Fruit fly (Drosophila melanogaster): Measurements from ENCODE around the gene CG9706.

CG9706 gene

dm6 chr3L:16804627-16805026 lies 21.8 kb downstream of the CG9706 start, which contains the start of gene nudC:
Gene nudC, plus strand, starts transcription at chr3L:16804994.
- peak; percentile 60 for TF ChIP-seq noc (tag; optimal IDR thresholded peaks at IDR 0.05)

dm6 chr3L:16805806-16806719 lies 23.3 kb downstream of the CG9706 start:
- peak; percentile 13 for TF ChIP-seq noc (tag; optimal IDR thresholded peaks at IDR 0.05)

DNA sequence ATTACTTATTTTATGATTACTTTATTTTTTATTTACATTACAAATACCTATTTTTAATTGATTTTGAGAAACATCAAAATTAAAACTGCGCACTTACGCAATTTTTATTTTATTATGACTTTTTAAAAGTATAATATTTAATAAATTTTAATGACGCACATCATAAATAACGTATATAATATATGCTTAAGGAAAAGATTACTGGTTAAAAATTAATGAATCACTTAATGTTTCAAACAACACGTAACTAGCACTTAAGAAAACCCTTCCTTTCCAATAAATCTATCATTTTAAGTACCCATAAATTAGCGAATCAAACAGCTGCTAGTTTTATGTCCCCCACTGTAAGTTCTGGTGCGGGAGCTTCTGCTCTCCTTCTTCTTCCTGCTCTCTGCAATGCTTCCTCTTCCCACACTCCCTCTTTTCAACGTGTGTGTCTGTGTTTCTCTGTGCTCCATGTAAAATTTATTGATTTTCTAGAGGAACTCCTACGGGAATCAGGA lies 24.1 kb downstream of the CG9706 start:
- peak; percentile 68 for TF ChIP-seq noc (tag; optimal IDR thresholded peaks at IDR 0.05)

- TF ChIP-seq noc (tag; optimal IDR thresholded peaks at IDR 0.05): no peak
Measured at dm6 chr3L:16807558-16807957, 24.7 kb downstream of the CG9706 start, which contains the start of gene CG9674. Gene CG9674, minus strand, starts transcription at chr3L:16807731.

dm6 chr3L:16808139-16808538 lies 25.3 kb downstream of the CG9706 start:
- TF ChIP-seq noc (tag; optimal IDR thresholded peaks at IDR 0.05): no peak

dm6 chr3L:16810512-16810911 lies 27.7 kb downstream of the CG9706 start:
- TF ChIP-seq noc (tag; optimal IDR thresholded peaks at IDR 0.05): no peak

DNA sequence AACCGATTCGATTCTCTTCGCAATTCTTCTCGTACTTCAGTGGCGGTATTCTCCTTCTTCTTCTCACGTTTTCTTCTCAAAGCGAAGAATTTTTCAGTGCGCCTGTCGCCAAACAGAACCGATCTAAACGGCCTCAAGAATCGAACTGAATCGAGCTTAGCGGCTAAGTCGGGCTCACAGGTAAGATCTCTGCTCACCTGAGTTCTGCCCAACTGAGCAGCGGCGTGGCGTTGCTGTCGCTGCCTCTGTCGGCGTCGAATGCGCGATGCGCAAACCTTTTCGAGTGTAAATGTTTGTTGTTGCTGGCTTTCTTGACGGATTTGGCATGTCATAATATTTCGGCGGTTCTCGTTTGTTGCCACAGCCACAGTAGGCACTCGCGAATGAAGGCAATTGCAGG lies 29.1 kb downstream of the CG9706 start:
- peak; percentile 25 for TF ChIP-seq noc (tag; optimal IDR thresholded peaks at IDR 0.05)

- TF ChIP-seq noc (tag; optimal IDR thresholded peaks at IDR 0.05): no peak
Measured at dm6 chr3L:16813984-16814383, 31.2 kb downstream of the CG9706 start.

DNA sequence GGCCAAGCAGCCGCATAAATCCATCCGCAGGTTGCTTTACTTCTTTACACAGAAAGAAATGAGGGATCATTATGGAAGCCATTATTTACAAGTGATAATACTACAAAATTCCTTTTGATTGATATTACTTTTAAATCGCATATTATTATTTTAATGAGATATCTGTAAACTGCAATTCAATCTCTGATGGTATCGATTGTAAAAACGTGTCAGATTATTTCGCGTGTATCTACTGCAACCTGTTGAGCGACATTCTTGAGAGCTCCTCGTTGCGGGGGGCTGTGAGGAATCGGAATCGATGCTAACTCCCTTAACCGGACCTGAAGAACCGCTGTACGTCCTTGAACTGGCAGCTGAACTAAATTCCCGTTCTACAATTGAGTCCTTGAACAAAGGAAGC lies 35.3 kb downstream of the CG9706 start:
- no peak for TF ChIP-seq noc (tag; optimal IDR thresholded peaks at IDR 0.05)

DNA sequence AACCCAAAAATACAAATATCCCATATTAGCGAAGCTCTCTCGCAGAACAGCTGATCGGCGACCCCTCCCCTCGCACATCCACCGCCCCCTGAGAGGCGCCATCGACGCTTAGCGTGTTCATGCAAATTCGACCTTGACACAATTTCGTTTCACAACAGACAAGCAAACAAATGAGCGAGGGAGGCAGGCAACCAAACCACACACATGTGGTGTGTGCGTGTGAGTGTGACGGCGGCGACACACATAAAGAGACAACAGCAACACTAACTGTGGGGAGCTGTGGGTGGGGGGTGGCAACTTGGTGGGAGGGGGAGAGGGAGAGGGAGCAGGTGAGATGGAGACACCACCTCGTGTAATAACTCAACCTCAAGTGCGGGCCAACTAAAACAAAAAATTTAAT lies 41.9 kb downstream of the CG9706 start:
- no peak for TF ChIP-seq noc (tag; optimal IDR thresholded peaks at IDR 0.05)

DNA sequence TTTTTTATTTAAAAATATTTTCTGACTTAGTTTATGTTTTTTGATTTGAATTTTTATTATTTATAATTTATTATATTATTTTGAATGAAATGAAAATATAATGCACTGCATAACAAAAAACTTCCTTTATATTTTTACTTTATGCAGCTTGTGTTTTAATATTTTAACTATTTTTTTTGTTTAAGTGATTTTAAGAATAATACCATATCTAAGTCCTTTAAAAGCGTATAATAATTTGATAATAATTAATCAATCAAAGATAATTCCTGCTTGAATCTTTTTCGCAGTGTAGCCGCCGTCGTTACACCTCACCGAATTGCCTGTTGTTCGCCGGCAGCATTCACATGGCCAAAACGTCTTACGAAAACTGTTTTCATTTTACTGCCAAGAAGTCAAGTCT lies 42.4 kb downstream of the CG9706 start:
- no peak for TF ChIP-seq noc (tag; optimal IDR thresholded peaks at IDR 0.05)

dm6 chr3L:16828967-16829366 lies 46.2 kb downstream of the CG9706 start, which contains the start of gene CG13024:
Gene CG13024, minus strand, starts transcription at chr3L:16829074.
- TF ChIP-seq noc (tag; optimal IDR thresholded peaks at IDR 0.05): no peak

DNA sequence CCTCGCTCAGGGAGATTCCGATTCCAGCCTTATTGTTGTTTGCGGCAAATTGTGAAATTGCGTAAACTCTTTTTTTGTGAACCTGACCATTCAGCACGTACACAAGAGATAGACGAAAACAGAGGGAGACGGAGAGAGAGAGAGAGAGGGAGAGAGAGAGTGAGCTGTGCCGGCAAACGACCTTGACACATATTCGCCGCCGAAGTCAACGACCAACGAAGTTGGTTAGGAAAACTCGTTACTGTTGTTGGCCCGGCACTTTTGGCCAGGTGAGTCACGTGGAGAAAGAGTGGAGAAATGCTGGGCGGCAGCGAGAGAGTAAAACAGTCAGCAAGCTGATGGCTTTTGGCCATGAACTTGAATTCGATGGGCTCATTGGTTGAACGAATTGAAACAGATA lies 47.2 kb downstream of the CG9706 start:
- TF ChIP-seq noc (tag; optimal IDR thresholded peaks at IDR 0.05): no peak
